Fruit fly (Drosophila melanogaster) S2 (cell line): ENCODE results near the gene Mpp6.

Experiments used
- CG8478 ChIP-seq: fragments of >200 bp; optimal IDR thresholded peaks from 2 replicates; lab custom pipeline; 2018
- CTCF ChIP-seq, 2 experiments: fragments of >200 bp; optimal IDR thresholded peaks; 2 replicates each; lab custom pipeline; 2018

DNA sequence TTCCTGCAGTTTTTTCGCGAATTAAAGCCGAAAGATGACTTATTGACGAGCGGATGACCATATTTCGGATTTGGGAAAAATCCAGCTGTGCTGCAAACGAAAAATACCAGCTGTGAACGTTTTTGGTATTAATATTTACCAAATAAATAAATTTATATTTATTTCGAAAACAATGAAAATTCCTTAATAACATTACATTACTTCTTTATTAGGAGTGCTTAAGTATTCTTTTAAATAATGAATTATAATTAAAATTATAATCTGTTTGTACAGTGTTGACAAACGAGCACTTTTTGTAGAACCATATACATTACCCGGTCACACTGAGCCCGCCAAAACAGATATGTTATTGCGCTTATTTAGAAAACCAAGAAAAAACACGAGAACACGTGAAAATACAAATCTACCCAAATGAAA lies 23.5 kb downstream of the Mpp6 start, which contains the start of the genes bur and Mcm10:
- TF ChIP-seq CG8478: no peak
- no peak for TF ChIP-seq CTCF (optimal IDR thresholded peaks at IDR 0.05; lab: Kevin White, UChicago)
